Worm (Caenorhabditis elegans) whole organism, L4 larva: ENCODE results near the gene oxi-1.

Experiments
- D1046.2 ChIP-seq: fragments of 200-800 bp; sonication (Bioruptor generic); IDR thresholded peaks from 2 replicates; pipeline ENCODE4 v1.3.6; 2022; ENCODE audit warnings: missing genetic modification characterization, missing compliant biosample characterization
- F26F4.8 ChIP-seq: fragments of 200-800 bp; sonication (Bioruptor generic); conservative IDR thresholded peaks from 2 replicates; pipeline ENCODE4 v1.3.6; 2022; ENCODE audit warnings: missing genetic modification characterization, missing compliant biosample characterization
- F37D6.2 ChIP-seq: sonication (generic microtip); optimal IDR thresholded peaks from 2 replicates; lab custom pipeline; 2016; ENCODE audit warnings: mild to moderate bottlenecking, missing genetic modification characterization, missing compliant biosample characterization
- F44E2.7 ChIP-seq: fragments of 200-800 bp; sonication (Bioruptor generic); IDR thresholded peaks from 2 replicates; pipeline ENCODE4 v2.1.2; 2022; ENCODE audit warnings: missing genetic modification characterization, missing compliant biosample characterization
- R02D3.7 ChIP-seq: fragments of 150-350 bp; sonication (generic microtip); optimal IDR thresholded peaks from 3 replicates; lab custom pipeline; 2014; ENCODE audit warnings: missing biosample characterization, missing genetic modification characterization
- T20F7.1 ChIP-seq: fragments of 200-800 bp; sonication (Bioruptor generic); optimal IDR thresholded peaks from 2 replicates; lab custom pipeline; 2018; ENCODE audit warnings: mild to moderate bottlenecking, missing genetic modification characterization, missing compliant biosample characterization
- Y5F2A.4 ChIP-seq: fragments of 200-800 bp; sonication (Bioruptor generic); optimal IDR thresholded peaks from 2 replicates; lab custom pipeline; 2018; ENCODE audit warnings: mild to moderate bottlenecking, missing genetic modification characterization, missing compliant biosample characterization
- ZK337.2 ChIP-seq: fragments of 200-800 bp; sonication (Bioruptor generic); IDR thresholded peaks from 2 replicates; pipeline ENCODE4 v1.3.6; 2022; ENCODE audit warnings: missing genetic modification reagents, missing genetic modification characterization, missing compliant biosample characterization
- aha-1 ChIP-seq: fragments of 150-350 bp; peaks from one replicate; lab custom pipeline; 2014; ENCODE audit warnings: missing biosample characterization, missing genetic modification characterization
- aly-2 ChIP-seq: sonication (generic microtip); optimal IDR thresholded peaks from 2 replicates; lab custom pipeline; 2018; ENCODE audit warnings: missing biosample characterization, missing genetic modification characterization
- ama-1 ChIP-seq: fragments of 150-350 bp; optimal IDR thresholded peaks from 2 replicates; lab custom pipeline; 2014; ENCODE audit warnings: inconsistent platforms, mixed read lengths
- arid-1 ChIP-seq: fragments of 200-800 bp; sonication (Bioruptor generic); conservative IDR thresholded peaks from 2 replicates; pipeline ENCODE4 v1.3.6; 2022; ENCODE audit warnings: missing genetic modification reagents, missing genetic modification characterization, missing compliant biosample characterization
- attf-4 ChIP-seq: sonication (generic microtip); optimal IDR thresholded peaks from 3 replicates; lab custom pipeline; 2017; ENCODE audit warnings: missing biosample characterization, missing genetic modification characterization
- ceh-20 ChIP-seq: fragments of 200-800 bp; sonication (Bioruptor generic); IDR thresholded peaks from 2 replicates; pipeline ENCODE4 v1.3.6; 2022; ENCODE audit warnings: missing genetic modification reagents, missing genetic modification characterization, missing compliant biosample characterization
- ces-1 ChIP-seq: fragments of 150-350 bp; sonication (generic microtip); optimal IDR thresholded peaks from 4 replicates; lab custom pipeline; 2014; ENCODE audit warnings: missing biosample characterization, missing genetic modification reagents, missing genetic modification characterization
- daf-12 ChIP-seq: fragments of 150-350 bp; optimal IDR thresholded peaks from 2 replicates; lab custom pipeline; 2014; ENCODE audit warnings: missing biosample characterization, missing genetic modification reagents, missing genetic modification characterization
- daf-16 ChIP-seq, 3 experiments: sonication (generic microtip); optimal IDR thresholded peaks; 2 replicates each; lab custom pipeline; 2016 to 2017; ENCODE audit warnings: missing genetic modification characterization in 3 of 3, missing genetic modification reagents in 3 of 3, mild to moderate bottlenecking in 2 of 3, missing compliant biosample characterization in 2 of 3, missing biosample characterization in 1 of 3, moderate library complexity in 1 of 3
- daf-8 ChIP-seq: fragments of 200-800 bp; sonication (Bioruptor generic); IDR thresholded peaks from 2 replicates; pipeline ENCODE4 v1.3.6; 2022; ENCODE audit warnings: missing genetic modification characterization, missing compliant biosample characterization
- dmd-9 ChIP-seq: fragments of 200-800 bp; sonication (Bioruptor generic); IDR thresholded peaks from 2 replicates; pipeline ENCODE4 v1.3.6; 2022; ENCODE audit warnings: missing genetic modification reagents, missing genetic modification characterization, missing compliant biosample characterization
- dve-1 ChIP-seq: sonication (generic microtip); optimal IDR thresholded peaks from 2 replicates; lab custom pipeline; 2017; ENCODE audit warnings: antibody characterized with exemption, mild to moderate bottlenecking, missing genetic modification characterization, missing compliant biosample characterization; ENCODE audit not compliant: insufficient read depth
- egl-27 ChIP-seq: sonication (generic microtip); optimal IDR thresholded peaks from 3 replicates; lab custom pipeline; 2017; ENCODE audit warnings: missing biosample characterization, missing genetic modification reagents, missing genetic modification characterization
- egl-43 ChIP-seq: fragments of 200-800 bp; sonication (Bioruptor generic); IDR thresholded peaks from 2 replicates; pipeline ENCODE4 v1.3.6; 2022; ENCODE audit warnings: missing genetic modification reagents, missing genetic modification characterization, missing compliant biosample characterization
- fkh-10 ChIP-seq: fragments of 150-350 bp; optimal IDR thresholded peaks from 2 replicates; lab custom pipeline; 2014; ENCODE audit warnings: missing biosample characterization, missing genetic modification reagents, missing genetic modification characterization
- fos-1 ChIP-seq: fragments of 150-350 bp; optimal IDR thresholded peaks from 2 replicates; lab custom pipeline; 2014; ENCODE audit warnings: missing biosample characterization, missing genetic modification characterization
- gei-8 ChIP-seq: fragments of 200-800 bp; sonication (Bioruptor generic); optimal IDR thresholded peaks from 2 replicates; lab custom pipeline; 2018; ENCODE audit warnings: mild to moderate bottlenecking, missing genetic modification characterization, missing compliant biosample characterization
- hlh-30 ChIP-seq: sonication (generic microtip); optimal IDR thresholded peaks from 2 replicates; lab custom pipeline; 2017; ENCODE audit warnings: antibody characterized with exemption, mild to moderate bottlenecking, missing genetic modification characterization, missing compliant biosample characterization; ENCODE audit not compliant: insufficient read depth
- hmg-1.1 ChIP-seq: fragments of 200-800 bp; sonication (Bioruptor generic); IDR thresholded peaks from 2 replicates; pipeline ENCODE4 v1.3.6; 2022; ENCODE audit warnings: missing genetic modification reagents, missing genetic modification characterization, missing compliant biosample characterization
- jun-1 ChIP-seq: fragments of 150-350 bp; optimal IDR thresholded peaks from 2 replicates; lab custom pipeline; 2014; ENCODE audit warnings: missing biosample characterization, missing genetic modification reagents, missing genetic modification characterization
- lin-13 ChIP-seq: fragments of 150-350 bp; optimal IDR thresholded peaks from 2 replicates; lab custom pipeline; 2014; ENCODE audit warnings: missing biosample characterization, missing genetic modification reagents, missing genetic modification characterization
- lin-29 ChIP-seq: fragments of 200-800 bp; sonication (Bioruptor generic); IDR thresholded peaks from 2 replicates; pipeline ENCODE4 v1.3.6; 2022; ENCODE audit warnings: missing genetic modification reagents, missing genetic modification characterization, missing compliant biosample characterization
- lin-39 ChIP-seq: fragments of 150-350 bp; optimal IDR thresholded peaks from 2 replicates; lab custom pipeline; 2014; ENCODE audit warnings: missing biosample characterization, missing genetic modification reagents, missing genetic modification characterization
- lir-3 ChIP-seq: sonication (generic microtip); optimal IDR thresholded peaks from 2 replicates; lab custom pipeline; 2016; ENCODE audit warnings: mild to moderate bottlenecking, missing genetic modification characterization, missing compliant biosample characterization
- madf-9 ChIP-seq: fragments of 200-800 bp; sonication (Bioruptor generic); conservative IDR thresholded peaks from 2 replicates; pipeline ENCODE4 v1.3.6; 2022; ENCODE audit warnings: missing genetic modification reagents, missing genetic modification characterization, missing compliant biosample characterization
- mdl-1 ChIP-seq, 2 experiments: fragments of 150-350 bp in 1 of 2; sonication (generic microtip) in 1 of 2; optimal IDR thresholded peaks; 2 replicates each; lab custom pipeline; 2014 to 2017; ENCODE audit warnings: missing biosample characterization in 2 of 2, missing genetic modification characterization in 2 of 2
- mdt-29 ChIP-seq: fragments of 200-800 bp; sonication (Bioruptor generic); IDR thresholded peaks from 2 replicates; pipeline ENCODE4 v1.3.6; 2022; ENCODE audit warnings: missing genetic modification reagents, missing genetic modification characterization, missing compliant biosample characterization
- mes-2 ChIP-seq: sonication (generic microtip); optimal IDR thresholded peaks from 2 replicates; lab custom pipeline; 2016; ENCODE audit warnings: missing genotype, mild to moderate bottlenecking, missing genetic modification characterization, missing compliant biosample characterization; ENCODE audit not compliant: poor library complexity, severe bottlenecking
- nhr-237 ChIP-seq: sonication (generic microtip); optimal IDR thresholded peaks from 2 replicates; lab custom pipeline; 2017; ENCODE audit warnings: missing biosample characterization, missing genetic modification characterization
- nhr-41 ChIP-seq: fragments of 200-800 bp; sonication (Bioruptor generic); IDR thresholded peaks from 2 replicates; pipeline ENCODE4 v1.3.6; 2022; ENCODE audit warnings: missing genetic modification reagents, missing genetic modification characterization, missing compliant biosample characterization
- nhr-76 ChIP-seq: fragments of 150-350 bp; optimal IDR thresholded peaks from 2 replicates; lab custom pipeline; 2014; ENCODE audit warnings: missing biosample characterization, missing genetic modification characterization
- pqm-1 ChIP-seq: sonication (generic microtip); optimal IDR thresholded peaks from 2 replicates; lab custom pipeline; 2017; ENCODE audit warnings: missing biosample characterization, missing genetic modification characterization
- rbr-2 ChIP-seq: sonication (generic microtip); optimal IDR thresholded peaks from 2 replicates; lab custom pipeline; 2016; ENCODE audit warnings: missing genotype, missing genetic modification characterization, missing compliant biosample characterization
- set-16 ChIP-seq: fragments of 200-800 bp; sonication (Bioruptor generic); IDR thresholded peaks from 2 replicates; pipeline ENCODE4 v1.3.6; 2022; ENCODE audit warnings: missing genetic modification reagents, missing genetic modification characterization, missing compliant biosample characterization
- snpc-4 ChIP-seq: fragments of 150-350 bp; optimal IDR thresholded peaks from 2 replicates; lab custom pipeline; 2014; ENCODE audit warnings: missing biosample characterization, missing genetic modification characterization
- tag-97 ChIP-seq: fragments of 200-800 bp; sonication (Bioruptor generic); IDR thresholded peaks from 2 replicates; pipeline ENCODE4 v1.3.6; 2022; ENCODE audit warnings: missing genetic modification characterization, missing compliant biosample characterization
- tra-1 ChIP-seq: fragments of 200-800 bp; sonication (Bioruptor generic); IDR thresholded peaks from 2 replicates; pipeline ENCODE4 v1.3.6; 2022; ENCODE audit warnings: missing genetic modification reagents, missing genetic modification characterization, missing compliant biosample characterization
- unc-130 ChIP-seq: sonication (generic microtip); optimal IDR thresholded peaks from 2 replicates; lab custom pipeline; 2016; ENCODE audit warnings: missing genetic modification reagents, missing genetic modification characterization, missing compliant biosample characterization
- ztf-7 ChIP-seq: fragments of 150-350 bp; optimal IDR thresholded peaks from 2 replicates; lab custom pipeline; 2014; ENCODE audit warnings: missing biosample characterization, missing genetic modification characterization

The oxi-1 gene

DNA sequence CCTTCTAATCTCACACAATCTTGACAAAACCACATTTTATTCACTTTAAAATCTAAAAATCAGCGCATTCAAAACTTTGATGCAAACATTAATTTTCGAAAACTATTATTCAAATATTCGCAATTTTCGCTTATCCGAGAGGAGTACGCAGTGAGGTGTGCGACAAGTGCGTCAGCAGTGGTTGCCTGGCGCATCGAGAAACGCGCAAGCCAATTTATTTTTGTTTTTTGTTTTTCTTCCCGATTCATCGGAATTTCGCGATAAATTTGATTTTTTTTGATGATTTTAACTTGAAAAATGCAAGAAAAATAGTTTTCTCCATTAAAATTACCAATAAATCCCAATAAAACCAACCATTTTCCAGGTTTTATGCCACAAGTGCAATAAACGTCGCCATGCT lies 9.2 kb upstream of the oxi-1 start, which contains the start of the genes fbxb-85 and hex-3 (continued):
- TF ChIP-seq T20F7.1 (GFP tag; lab: Kevin White, UChicago) (peak; percentile 82), pqm-1 (no peak), attf-4 (tag; lab: Kevin White, UChicago) (no peak), madf-9 (peak; percentile 37; the same call in 1 of the 2 replicates), F37D6.2 (tag; lab: Kevin White, UChicago) (peak; percentile 93), nhr-41 (no peak), ces-1 (GFP tag; lab: Kevin White, UChicago) (peak; percentile 57), lir-3 (no peak), set-16 (GFP tag; lab: Robert Waterston, UW) (peak; percentile 26; the same call in 1 of the 2 replicates), fos-1 (tag; lab: Kevin White, UChicago) (no peak), mdl-1 (tag; optimal IDR thresholded peaks at IDR 0.05; lab: Kevin White, UChicago) (peak in 1 of 2 experiments; percentile 3), F26F4.8 (GFP tag; lab: Robert Waterston, UW) (no peak), arid-1 (peak; percentile 92), hlh-30 (tag; lab: Kevin White, UChicago) (peak; percentile 81), nhr-76 (tag; lab: Kevin White, UChicago) (no peak), unc-130 (GFP tag; lab: Kevin White, UChicago) (peak; percentile 67), tag-97 (GFP tag; lab: Robert Waterston, UW) (no peak), dve-1 (tag; lab: Kevin White, UChicago) (peak; percentile 98), gei-8 (GFP tag; lab: Kevin White, UChicago) (no peak), egl-43 (GFP tag; lab: Robert Waterston, UW) (peak; percentile 81; the same call in 1 of the 2 replicates), F44E2.7 (GFP tag; lab: Robert Waterston, UW) (no peak), fkh-10 (peak; percentile 89), lin-13 (GFP tag; lab: Kevin White, UChicago) (peak; percentile 77), lin-39 (tag; lab: Kevin White, UChicago) (no peak), Y5F2A.4 (peak; percentile 47), daf-12 (no peak), aly-2 (tag; lab: Kevin White, UChicago) (no peak)
- TF ChIP-seq, all 104 proteins: peak for 66

DNA sequence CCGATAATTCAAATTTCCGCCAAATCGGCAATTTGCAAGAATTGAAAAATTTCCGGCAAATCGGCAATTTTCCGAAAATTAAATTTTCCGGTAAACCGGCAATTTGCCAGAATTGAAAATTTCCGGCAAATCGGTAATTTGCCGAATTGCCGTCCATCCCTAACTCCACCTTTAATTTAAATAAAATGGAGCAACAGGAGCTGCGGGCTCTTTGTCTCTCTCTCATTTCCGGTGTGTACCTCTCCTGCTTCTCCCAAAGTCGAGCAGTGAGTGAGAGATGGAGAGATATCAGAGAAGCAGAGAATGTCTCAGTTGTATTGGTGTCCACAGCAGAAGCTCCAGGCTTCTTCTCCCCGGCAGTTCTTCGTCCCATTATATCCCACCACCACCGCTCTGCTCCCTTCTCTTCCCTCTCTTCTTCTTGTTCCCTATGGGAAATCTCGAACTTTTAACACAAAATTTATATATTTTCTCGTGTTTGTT lies 2.6 kb upstream of the oxi-1 start, which contains the start of gene Y39A1C.1:
Y39A1C.1 (plus strand) TSS at position 51 of the 483 bp plus-strand sequence.
- TF ChIP-seq set-16 (GFP tag; lab: Robert Waterston, UW) (0 out of 2 replicates have a peak, but pooled peaks have one; percentile 17), R02D3.7 (tag; lab: Kevin White, UChicago) (no peak), ceh-20 (GFP tag; lab: Robert Waterston, UW) (no peak), aha-1 (tag; lab: Kevin White, UChicago) (peak; percentile 8), mes-2 (tag; lab: Kevin White, UChicago) (peak; percentile 54), lin-29 (GFP tag; lab: Robert Waterston, UW) (no peak), mdl-1 (tag; optimal IDR thresholded peaks at IDR 0.05; lab: Kevin White, UChicago) (no peak), hmg-1.1 (GFP tag; lab: Robert Waterston, UW) (peak; percentile 55; the same call in 1 of the 2 replicates), tra-1 (GFP tag; lab: Robert Waterston, UW) (0 out of 2 replicates have a peak, but pooled peaks have one; percentile 30), ZK337.2 (GFP tag; lab: Robert Waterston, UW) (no peak), mdt-29 (GFP tag; lab: Robert Waterston, UW) (no peak), rbr-2 (peak; percentile 15)

DNA sequence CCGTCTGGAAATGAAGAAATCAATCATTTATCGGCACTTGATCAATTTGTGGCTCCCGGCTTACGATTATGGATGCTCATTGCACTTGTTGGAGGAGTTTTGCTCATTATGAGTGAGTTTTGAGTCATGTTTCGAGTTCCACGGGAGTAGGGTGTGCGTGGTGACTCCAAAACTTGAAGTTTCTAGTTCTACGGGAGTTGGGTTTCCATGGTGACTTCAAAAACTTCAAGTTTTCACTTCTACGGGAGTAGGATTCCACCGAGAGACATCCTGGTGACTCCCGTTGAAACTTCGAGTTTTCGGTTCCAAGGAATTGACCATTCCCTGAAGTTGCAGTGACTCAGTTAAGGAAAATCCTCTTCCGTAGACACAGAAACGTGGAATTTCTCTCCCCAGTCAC lies 1.3 kb upstream of the oxi-1 start:
- TF ChIP-seq fkh-10 (no peak), daf-8 (GFP tag; lab: Robert Waterston, UW) (no peak), ama-1 (lab: Kevin White, UChicago) (no peak), pqm-1 (no peak), egl-27 (tag; lab: Kevin White, UChicago) (no peak), fos-1 (tag; lab: Kevin White, UChicago) (no peak), nhr-237 (no peak), jun-1 (tag; lab: Kevin White, UChicago) (no peak), daf-16 (GFP tag; optimal IDR thresholded peaks at IDR 0.05; lab: Kevin White, UChicago) (no peak), daf-16 (tag; optimal IDR thresholded peaks at IDR 0.05; lab: Kevin White, UChicago) (no peak), D1046.2 (GFP tag; lab: Robert Waterston, UW) (0 out of 2 replicates have a peak, but pooled peaks have one; percentile 56), snpc-4 (tag; lab: Kevin White, UChicago) (no peak), ZK337.2 (GFP tag; lab: Robert Waterston, UW) (peak; percentile 57; the same call in 1 of the 2 replicates), madf-9 (no peak), nhr-41 (no peak), rbr-2 (no peak), dmd-9 (GFP tag; lab: Robert Waterston, UW) (peak; percentile 65; the same call in 1 of the 2 replicates), ztf-7 (tag; lab: Kevin White, UChicago) (no peak)
